Worm (Caenorhabditis elegans) whole organism, early embryonic: ENCODE data around the gene ver-1.

Source experiments
- F13C5.2 ChIP-seq: sonication (generic microtip); optimal IDR thresholded peaks from 2 replicates; lab custom pipeline; 2017; ENCODE audit warnings: mild to moderate bottlenecking, missing genetic modification characterization, inconsistent platforms, missing compliant biosample characterization
- ama-1 ChIP-seq: fragments of 150-350 bp; optimal IDR thresholded peaks from 2 replicates; lab custom pipeline; 2014
- ceh-36 ChIP-seq: sonication (generic microtip); optimal IDR thresholded peaks from 2 replicates; lab custom pipeline; 2016; ENCODE audit warnings: missing genetic modification characterization, inconsistent platforms, missing compliant biosample characterization
- hmbx-1 ChIP-seq: sonication (generic microtip); optimal IDR thresholded peaks from 2 replicates; lab custom pipeline; 2016; ENCODE audit warnings: mild to moderate bottlenecking, missing genetic modification characterization, missing compliant biosample characterization

ce11 chrIII:132118-132517 is 24.5 kb upstream of the ver-1 start, which contains the start of gene pals-22:
- TF ChIP-seq F13C5.2, result no peak
- TF ChIP-seq ceh-36 (tag; lab: Kevin White, UChicago), result no peak
- TF ChIP-seq ama-1 (lab: Kevin White, UChicago), result no peak
- TF ChIP-seq hmbx-1, result no peak
